Worm (Caenorhabditis elegans) whole organism, mixed stage, embryonic: Measurements from ENCODE around the gene pgl-2.

ENCODE experiments used
- M03D4.4 ChIP-seq: sonication (generic microtip); optimal IDR thresholded peaks from 2 replicates; lab custom pipeline; 2017; ENCODE audit warnings: mild to moderate bottlenecking, missing genetic modification characterization, missing compliant biosample characterization
- bed-3 ChIP-seq: fragments of 200-800 bp; sonication (Bioruptor generic); optimal IDR thresholded peaks from 3 replicates; lab custom pipeline; 2018; ENCODE audit warnings: mild to moderate bottlenecking, missing genetic modification characterization, moderate library complexity, missing compliant biosample characterization
- ceh-39 ChIP-seq: fragments of 150-350 bp; optimal IDR thresholded peaks from 2 replicates; lab custom pipeline; 2014; ENCODE audit warnings: missing biosample characterization, missing genetic modification characterization
- ces-1 ChIP-seq: fragments of 150-350 bp; optimal IDR thresholded peaks from 2 replicates; lab custom pipeline; 2014; ENCODE audit warnings: missing biosample characterization, missing genetic modification reagents, missing genetic modification characterization
- cnd-1 ChIP-seq: fragments of 200-800 bp; sonication (Bioruptor generic); optimal IDR thresholded peaks from 2 replicates; lab custom pipeline; 2018; ENCODE audit warnings: mild to moderate bottlenecking, missing genetic modification characterization, missing compliant biosample characterization
- elt-1 ChIP-seq: sonication (generic microtip); optimal IDR thresholded peaks from 2 replicates; lab custom pipeline; 2017; ENCODE audit warnings: missing genetic modification characterization, mild to moderate bottlenecking, missing compliant biosample characterization, antibody characterized with exemption, moderate library complexity, borderline replicate concordance; ENCODE audit not compliant: insufficient read depth
- elt-3 ChIP-seq: fragments of 150-350 bp; optimal IDR thresholded peaks from 2 replicates; lab custom pipeline; 2014; ENCODE audit warnings: missing biosample characterization, missing genetic modification characterization
- flh-1 ChIP-seq: fragments of 200-800 bp; sonication (Bioruptor generic); optimal IDR thresholded peaks from 2 replicates; lab custom pipeline; 2018; ENCODE audit warnings: mild to moderate bottlenecking, missing genetic modification characterization, moderate library complexity, missing compliant biosample characterization
- ham-2 ChIP-seq: fragments of 200-800 bp; sonication (Bioruptor generic); optimal IDR thresholded peaks from 2 replicates; lab custom pipeline; 2018; ENCODE audit warnings: mild to moderate bottlenecking, missing genetic modification characterization, missing compliant biosample characterization
- hlh-1 ChIP-seq: fragments of 150-350 bp; optimal IDR thresholded peaks from 2 replicates; lab custom pipeline; 2014; ENCODE audit warnings: missing biosample characterization, missing genetic modification reagents, missing genetic modification characterization
- lin-13 ChIP-seq: fragments of 150-350 bp; optimal IDR thresholded peaks from 2 replicates; lab custom pipeline; 2014; ENCODE audit warnings: missing biosample characterization, missing genetic modification characterization
- lin-32 ChIP-seq: fragments of 200-800 bp; sonication (Bioruptor generic); optimal IDR thresholded peaks from 2 replicates; lab custom pipeline; 2018; ENCODE audit warnings: mild to moderate bottlenecking, missing genetic modification characterization, missing compliant biosample characterization
- lsy-2 ChIP-seq: fragments of 150-350 bp; optimal IDR thresholded peaks from 2 replicates; lab custom pipeline; 2014; ENCODE audit warnings: missing biosample characterization, missing genetic modification characterization
- mep-1 ChIP-seq: fragments of 150-350 bp; optimal IDR thresholded peaks from 2 replicates; lab custom pipeline; 2017; ENCODE audit warnings: missing biosample characterization, missing genetic modification reagents, missing genetic modification characterization, inconsistent platforms
- mls-2 ChIP-seq: sonication (generic microtip); optimal IDR thresholded peaks from 2 replicates; lab custom pipeline; 2016; ENCODE audit warnings: mild to moderate bottlenecking, missing genetic modification characterization, moderate library complexity, missing compliant biosample characterization
- nhr-12 ChIP-seq: fragments of 150-350 bp; optimal IDR thresholded peaks from 2 replicates; lab custom pipeline; 2014; ENCODE audit warnings: missing biosample characterization, missing genetic modification characterization
- nhr-237 ChIP-seq: fragments of 150-350 bp; optimal IDR thresholded peaks from 2 replicates; lab custom pipeline; 2014; ENCODE audit warnings: missing biosample characterization, missing genetic modification characterization
- nhr-76 ChIP-seq: sonication (generic microtip); optimal IDR thresholded peaks from 2 replicates; lab custom pipeline; 2017; ENCODE audit warnings: missing biosample characterization, missing genetic modification characterization
- pha-4 ChIP-seq: fragments of 150-350 bp; optimal IDR thresholded peaks from 2 replicates; lab custom pipeline; 2018; ENCODE audit warnings: missing biosample characterization, missing genetic modification reagents, missing genetic modification characterization
- sem-2 ChIP-seq: fragments of 200-800 bp; sonication (Bioruptor generic); optimal IDR thresholded peaks from 2 replicates; lab custom pipeline; 2018; ENCODE audit warnings: mild to moderate bottlenecking, missing genetic modification characterization, missing compliant biosample characterization
- snpc-4 ChIP-seq: fragments of 150-350 bp; optimal IDR thresholded peaks from 2 replicates; lab custom pipeline; 2014; ENCODE audit warnings: missing biosample characterization, missing genetic modification characterization
- sptf-1 ChIP-seq: sonication (generic microtip); optimal IDR thresholded peaks from 2 replicates; lab custom pipeline; 2017; ENCODE audit warnings: mild to moderate bottlenecking, missing genetic modification characterization, moderate library complexity, missing compliant biosample characterization
- tbx-8 ChIP-seq: fragments of 200-800 bp; sonication (Bioruptor generic); optimal IDR thresholded peaks from 2 replicates; lab custom pipeline; 2018; ENCODE audit warnings: mild to moderate bottlenecking, missing genetic modification characterization, moderate library complexity, missing compliant biosample characterization
- unc-120 ChIP-seq: sonication (generic microtip); optimal IDR thresholded peaks from 2 replicates; lab custom pipeline; 2017; ENCODE audit warnings: missing genetic modification characterization, missing compliant biosample characterization; ENCODE audit not compliant: poor library complexity, severe bottlenecking
- unc-39 ChIP-seq: fragments of 150-350 bp; optimal IDR thresholded peaks from 2 replicates; lab custom pipeline; 2014; ENCODE audit warnings: missing biosample characterization, missing genetic modification characterization
- unc-62 ChIP-seq: fragments of 150-350 bp; optimal IDR thresholded peaks from 2 replicates; lab custom pipeline; 2014; ENCODE audit warnings: missing biosample characterization, missing genetic modification reagents, missing genetic modification characterization
- zip-8 ChIP-seq: fragments of 150-350 bp; optimal IDR thresholded peaks from 2 replicates; lab custom pipeline; 2014; ENCODE audit warnings: missing biosample characterization, missing genetic modification characterization
- ztf-11 ChIP-seq: fragments of 150-350 bp; optimal IDR thresholded peaks from 2 replicates; lab custom pipeline; 2014; ENCODE audit warnings: missing biosample characterization, missing genetic modification characterization

The pgl-2 gene

ce11 chrIII:8697268-8697907 lies 22.2 kb upstream of the pgl-2 start:
- TF ChIP-seq nhr-12 (tag; lab: Kevin White, UChicago) (no peak), cnd-1 (tag; lab: Kevin White, UChicago) (no peak), tbx-8 (no peak), flh-1 (GFP tag; lab: Kevin White, UChicago) (no peak), sem-2 (GFP tag; lab: Kevin White, UChicago) (no peak), zip-8 (tag; lab: Kevin White, UChicago) (no peak), ztf-11 (tag; lab: Kevin White, UChicago) (no peak), nhr-237 (tag; lab: Kevin White, UChicago) (no peak), hlh-1 (tag; lab: Kevin White, UChicago) (no peak), ces-1 (GFP tag; lab: Kevin White, UChicago) (no peak), unc-39 (tag; lab: Kevin White, UChicago) (no peak), elt-3 (tag; lab: Kevin White, UChicago) (no peak), pha-4 (no peak)

ce11 chrIII:8696680-8697079 lies 21.4 kb upstream of the pgl-2 start:
- TF ChIP-seq lsy-2 (tag; lab: Kevin White, UChicago) (no peak), flh-1 (GFP tag; lab: Kevin White, UChicago) (no peak), unc-39 (tag; lab: Kevin White, UChicago) (no peak), ces-1 (GFP tag; lab: Kevin White, UChicago) (no peak), snpc-4 (tag; lab: Kevin White, UChicago) (no peak), mep-1 (tag; lab: Kevin White, UChicago) (no peak), nhr-76 (tag; lab: Kevin White, UChicago) (no peak), sptf-1 (tag; lab: Kevin White, UChicago) (no peak), tbx-8 (no peak), hlh-1 (tag; lab: Kevin White, UChicago) (no peak), nhr-12 (tag; lab: Kevin White, UChicago) (no peak), lin-13 (tag; lab: Kevin White, UChicago) (no peak)

- TF ChIP-seq lin-13 (tag; lab: Kevin White, UChicago), result no peak
Measured at ce11 chrIII:8693322-8693721, 18.1 kb upstream of the pgl-2 start, which contains the start of gene B0303.7. B0303.7 (plus strand) TSS chrIII:8693622.

ce11 chrIII:8689655-8690054 lies 14.4 kb upstream of the pgl-2 start, which contains the start of gene B0303.4:
B0303.4 (plus strand) TSS chrIII:8689850.
- TF ChIP-seq ces-1 (GFP tag; lab: Kevin White, UChicago), result peak; percentile 72
- no peak for TF ChIP-seq bed-3
- peak; percentile 54 for TF ChIP-seq lsy-2 (tag; lab: Kevin White, UChicago)
- TF ChIP-seq mls-2, result no peak
- no peak for TF ChIP-seq unc-120 (tag; lab: Kevin White, UChicago)
- no peak for TF ChIP-seq ceh-39 (tag; lab: Kevin White, UChicago)
- peak; percentile 59 for TF ChIP-seq mep-1 (tag; lab: Kevin White, UChicago)
- TF ChIP-seq elt-3 (tag; lab: Kevin White, UChicago), result no peak
- TF ChIP-seq ztf-11 (tag; lab: Kevin White, UChicago), result no peak
- TF ChIP-seq nhr-76 (tag; lab: Kevin White, UChicago), result no peak
- no peak for TF ChIP-seq lin-13 (tag; lab: Kevin White, UChicago)
- no peak for TF ChIP-seq elt-1 (tag; lab: Kevin White, UChicago)

ce11 chrIII:8689143-8689542 lies 13.9 kb upstream of the pgl-2 start:
- TF ChIP-seq nhr-76 (tag; lab: Kevin White, UChicago) (no peak), lin-32 (no peak), zip-8 (tag; lab: Kevin White, UChicago) (no peak), unc-62 (no peak), elt-3 (tag; lab: Kevin White, UChicago) (no peak)

DNA sequence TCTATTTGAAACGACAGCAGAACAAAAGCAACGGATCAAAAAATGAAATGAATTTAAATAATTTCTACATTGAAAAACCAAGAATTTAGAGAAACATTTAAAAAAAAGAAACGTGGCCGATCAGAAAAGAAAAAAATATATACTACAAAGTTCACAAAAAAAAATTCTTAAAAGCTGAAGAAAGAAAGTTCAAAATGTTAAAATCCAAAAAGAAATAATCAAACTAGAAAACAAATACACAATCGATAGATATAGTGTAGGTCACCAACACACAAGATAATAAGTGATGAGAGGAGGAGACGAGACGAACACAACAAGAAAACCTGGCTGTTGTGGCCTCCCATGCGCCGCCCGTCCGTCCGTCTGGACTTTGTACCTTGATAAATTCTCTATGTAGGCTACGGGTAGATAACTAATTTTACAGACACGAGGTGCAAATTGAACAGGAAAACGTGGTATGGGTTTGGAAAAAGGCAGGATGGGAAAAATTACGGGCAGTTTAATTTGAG lies 13.3 kb upstream of the pgl-2 start, which contains the start of gene hadb-1:
TSS of gene hadb-1 (minus strand) at position 51 of the 509 bp plus-strand sequence.
- TF ChIP-seq ztf-11 (tag; lab: Kevin White, UChicago), result no peak
- no peak for TF ChIP-seq hlh-1 (tag; lab: Kevin White, UChicago)
- TF ChIP-seq M03D4.4 (tag; lab: Kevin White, UChicago), result no peak
- no peak for TF ChIP-seq ces-1 (GFP tag; lab: Kevin White, UChicago)
- no peak for TF ChIP-seq tbx-8
- TF ChIP-seq ham-2 (GFP tag; lab: Kevin White, UChicago), result no peak
- TF ChIP-seq elt-1 (tag; lab: Kevin White, UChicago), result no peak
- no peak for TF ChIP-seq mep-1 (tag; lab: Kevin White, UChicago)
- TF ChIP-seq lsy-2 (tag; lab: Kevin White, UChicago), result no peak
- no peak for TF ChIP-seq unc-120 (tag; lab: Kevin White, UChicago)
